Fruit fly (Drosophila melanogaster): Measurements from ENCODE around the gene CG5781.

- no peak for TF ChIP-seq CG8478 (optimal IDR thresholded peaks at IDR 0.05)
- TF ChIP-seq CTCF (optimal IDR thresholded peaks at IDR 0.05): no peak
These were observed 27.5 kb downstream of the CG5781 start, which contains the start of gene Nepl7 for dm6 chr2L:12669614-12670013.
